Worm (Caenorhabditis elegans): ENCODE results near the gene srg-10.
A peak's percentile ranks its signal among the peaks of the same experiment; 100 is the strongest.

srg-10 gene

DNA sequence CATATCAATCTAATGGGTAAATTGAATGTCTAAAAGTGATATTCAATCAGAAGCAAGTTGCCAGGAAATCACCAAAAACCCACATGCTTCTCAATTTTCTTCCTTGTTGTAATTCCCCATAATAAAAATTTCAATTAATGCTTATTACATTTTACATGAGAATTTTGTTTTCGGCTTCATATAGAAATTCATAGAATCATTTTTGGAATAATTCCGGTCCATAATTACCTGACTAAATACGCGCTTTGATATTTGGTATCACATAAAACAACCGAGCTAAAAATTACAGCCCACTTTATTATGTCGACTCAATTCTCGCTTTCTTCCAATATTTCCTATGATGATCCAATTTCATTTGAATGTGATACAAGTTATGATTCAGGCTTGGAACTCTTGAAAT is 5.6 kb upstream of the srg-10 start, which contains the start of gene srg-13:
srg-13 (plus strand) TSS at position 301 of the 400 bp plus-strand sequence.
- TF ChIP-seq ets-5 (GFP tag; IDR thresholded peaks at IDR 0.05) (no peak), zag-1 (tag; optimal IDR thresholded peaks at IDR 0.05) (no peak), nhr-19 (GFP tag; conservative IDR thresholded peaks at IDR 0.05) (no peak), nhr-237 (tag; optimal IDR thresholded peaks at IDR 0.05) (no peak), tbx-2 (tag; optimal IDR thresholded peaks at IDR 0.05) (no peak), lir-3 (tag; optimal IDR thresholded peaks at IDR 0.05; ENCODE audit: poor library complexity) (no peak), mab-9 (GFP tag; IDR thresholded peaks at IDR 0.05) (no peak), isw-1 (GFP tag; IDR thresholded peaks at IDR 0.05) (no peak), ztf-11 (tag; optimal IDR thresholded peaks at IDR 0.05) (no peak), elt-2 (tag; optimal IDR thresholded peaks at IDR 0.05) (no peak)

DNA sequence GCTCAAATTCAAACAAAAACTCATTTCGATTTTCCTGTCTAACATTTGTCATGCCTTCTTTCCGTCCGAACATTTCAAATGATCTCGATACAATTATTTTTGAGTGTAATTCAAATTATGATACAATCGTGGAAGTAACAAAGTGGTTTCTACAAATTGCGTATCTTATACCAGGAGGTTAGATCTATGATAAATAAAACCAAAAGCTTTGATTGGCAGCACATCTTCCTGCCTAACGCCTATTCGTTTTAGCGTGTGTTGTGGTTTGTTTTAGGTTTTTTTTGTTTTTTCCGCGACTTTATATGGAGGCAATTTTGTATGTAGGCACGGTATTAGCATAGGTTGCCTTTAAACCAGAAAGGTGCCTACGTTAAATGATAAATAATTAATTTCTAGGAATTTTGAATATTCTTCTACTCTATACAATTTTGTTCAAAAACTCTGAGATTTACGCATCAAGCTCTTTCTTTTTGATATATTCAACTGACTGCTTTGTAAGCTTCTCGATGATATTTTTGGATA is 2.5 kb downstream of the srg-10 start, which contains the start of gene srg-11:
srg-11 (plus strand) TSS at position 51 of the 522 bp plus-strand sequence.
- TF ChIP-seq nhr-47 (tag; optimal IDR thresholded peaks at IDR 0.05) = no peak
- no peak for TF ChIP-seq ceh-8 (GFP tag; optimal IDR thresholded peaks at IDR 0.05)
- no peak for TF ChIP-seq tbx-2 (tag; optimal IDR thresholded peaks at IDR 0.05)
- TF ChIP-seq ztf-11 (tag; optimal IDR thresholded peaks at IDR 0.05) = no peak

- TF ChIP-seq ztf-4 (tag; optimal IDR thresholded peaks at IDR 0.05) = no peak
- TF ChIP-seq nhr-19 (GFP tag; conservative IDR thresholded peaks at IDR 0.05) = peak; percentile 37
- TF ChIP-seq efl-1 (optimal IDR thresholded peaks at IDR 0.05) = peak in 1 of 2 experiments; percentile 12
- no peak for TF ChIP-seq efl-1 (GFP tag; optimal IDR thresholded peaks at IDR 0.05 in 1 of 2)
- TF ChIP-seq ceh-63 (GFP tag; optimal IDR thresholded peaks at IDR 0.05) = no peak
- peak; percentile 58 for TF ChIP-seq snu-23 (GFP tag; optimal IDR thresholded peaks at IDR 0.05)
- peak; percentile 58 to 62 for TF ChIP-seq lsy-2 (tag; optimal IDR thresholded peaks at IDR 0.05)
- peak; percentile 77 for TF ChIP-seq nhr-71 (tag; optimal IDR thresholded peaks at IDR 0.05)
- TF ChIP-seq swsn-7 (tag; optimal IDR thresholded peaks at IDR 0.05) = peak; percentile 0
- peak; percentile 10 for TF ChIP-seq nhr-20 (tag; optimal IDR thresholded peaks at IDR 0.05)
- TF ChIP-seq mep-1 (tag; optimal IDR thresholded peaks at IDR 0.05) = peak; percentile 28
- peak; percentile 17 for TF ChIP-seq lin-39 (tag; optimal IDR thresholded peaks at IDR 0.05)
- peak; percentile 20 for TF ChIP-seq rnt-1 (tag; optimal IDR thresholded peaks at IDR 0.05)
- TF ChIP-seq dpl-1 (GFP tag; optimal IDR thresholded peaks at IDR 0.05) = peak in 1 of 3 experiments; percentile 1
- peak; percentile 63 for TF ChIP-seq lin-14 (GFP tag; optimal IDR thresholded peaks at IDR 0.05)
- TF ChIP-seq elt-2 (tag; optimal IDR thresholded peaks at IDR 0.05) = no peak
These were observed 9.6 kb downstream of the srg-10 start for ce11 chrIII:4687134-4687533.

- TF ChIP-seq ztf-4 (tag; optimal IDR thresholded peaks at IDR 0.05) = no peak
- peak; percentile 5 for TF ChIP-seq nhr-71 (tag; optimal IDR thresholded peaks at IDR 0.05)
- no peak for TF ChIP-seq nhr-90 (tag; optimal IDR thresholded peaks at IDR 0.05; ENCODE audit: poor library complexity)
- TF ChIP-seq lsy-2 (tag; optimal IDR thresholded peaks at IDR 0.05) = no peak
- peak; percentile 7 for TF ChIP-seq rnt-1 (tag; optimal IDR thresholded peaks at IDR 0.05)
These were observed 10.8 kb downstream of the srg-10 start, which contains the start of gene tag-243 for ce11 chrIII:4688356-4688755. Gene tag-243 (minus strand): TSS chrIII:4688456.

DNA sequence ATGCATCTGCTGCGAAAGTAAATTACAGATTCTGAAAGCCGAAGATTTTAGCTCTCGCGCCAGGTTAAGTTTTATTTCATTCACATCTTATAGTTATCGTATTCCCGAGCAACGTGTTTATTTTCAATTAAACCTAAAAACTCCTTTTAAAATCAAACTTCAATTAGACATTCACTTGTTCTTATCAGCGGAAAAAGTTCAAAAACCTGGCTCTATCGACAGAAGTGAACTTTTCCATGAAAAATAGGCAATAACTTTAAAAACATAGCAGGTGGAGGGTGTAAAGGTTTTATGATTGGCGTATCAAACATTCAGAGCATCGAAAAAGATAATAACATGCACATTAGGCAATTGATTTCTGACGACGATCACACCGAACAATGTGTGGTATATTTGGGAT is 11.4 kb downstream of the srg-10 start, which contains the start of gene ppat-1:
ppat-1 (plus strand) TSS at position 316 of the 400 bp plus-strand sequence.
- TF ChIP-seq elt-2 (tag; optimal IDR thresholded peaks at IDR 0.05) (no peak), ceh-8 (GFP tag; optimal IDR thresholded peaks at IDR 0.05) (peak; percentile 2), mep-1 (tag; optimal IDR thresholded peaks at IDR 0.05) (no peak)

ce11 chrIII:4689595-4689994 is 12.0 kb downstream of the srg-10 start:
- TF ChIP-seq C04F5.9 (tag; optimal IDR thresholded peaks at IDR 0.05) (peak; percentile 46), grh-1 (GFP tag; IDR thresholded peaks at IDR 0.05) (0 out of 2 replicates have a peak, but pooled peaks have one; percentile 38), hlh-17 (GFP tag; optimal IDR thresholded peaks at IDR 0.05; ENCODE audit: borderline replicate concordance) (no peak), lsy-2 (tag; optimal IDR thresholded peaks at IDR 0.05) (peak; percentile 64 to 79), snpc-4 (tag; optimal IDR thresholded peaks at IDR 0.05) (no peak), irx-1 (tag; optimal IDR thresholded peaks at IDR 0.05) (peak; percentile 56), lin-15B (tag; optimal IDR thresholded peaks at IDR 0.05) (no peak), efl-1 (optimal IDR thresholded peaks at IDR 0.05) (peak; percentile 50 to 72), efl-1 (GFP tag; optimal IDR thresholded peaks at IDR 0.05 in 1 of 2) (peak; percentile 32 to 97), fkh-8 (tag; optimal IDR thresholded peaks at IDR 0.05) (peak; percentile 20), elt-3 (tag; optimal IDR thresholded peaks at IDR 0.05) (peak in 3 of 6 experiments; percentile 9 to 71 (median 21)), ceh-90 (tag; optimal IDR thresholded peaks at IDR 0.05) (peak; percentile 3), rnt-1 (tag; optimal IDR thresholded peaks at IDR 0.05) (peak; percentile 83), ztf-11 (tag; optimal IDR thresholded peaks at IDR 0.05) (peak in 1 of 2 experiments; percentile 15), alr-1 (tag; optimal IDR thresholded peaks at IDR 0.05; ENCODE audit: borderline replicate concordance) (no peak), ama-1 (optimal IDR thresholded peaks at IDR 0.05) (peak; percentile 66), nhr-84 (tag; optimal IDR thresholded peaks at IDR 0.05) (no peak), zag-1 (tag; optimal IDR thresholded peaks at IDR 0.05) (no peak), unc-98 (GFP tag; IDR thresholded peaks at IDR 0.05) (no peak)

Data from whole organism, L1 larva.